Fruit fly (Drosophila melanogaster) whole organism, embryonic: ENCODE data around the gene Tcs6.

Source experiments
- Blimp-1 ChIP-seq: fragments of 200-800 bp; sonication (Bioruptor generic); optimal IDR thresholded peaks from 3 replicates; lab custom pipeline; 2018; ENCODE audit warnings: missing biosample characterization, missing genetic modification characterization, mild to moderate bottlenecking, moderate library complexity, missing genetic modification reagents
- CG10267 ChIP-seq: fragments of 200-800 bp; sonication (Bioruptor generic); optimal IDR thresholded peaks from 2 replicates; lab custom pipeline; 2018; ENCODE audit warnings: missing biosample characterization, mild to moderate bottlenecking, missing genetic modification characterization, moderate library complexity
- CG10431 ChIP-seq: fragments of 200-800 bp; sonication (Bioruptor generic); optimal IDR thresholded peaks from 3 replicates; lab custom pipeline; 2018; ENCODE audit warnings: missing biosample characterization, mild to moderate bottlenecking, missing genetic modification characterization
- CG10462 ChIP-seq: fragments of 200-800 bp; sonication (Bioruptor generic); optimal IDR thresholded peaks from 2 replicates; lab custom pipeline; 2016; ENCODE audit warnings: missing biosample characterization, missing genetic modification characterization
- CG11695 ChIP-seq: fragments of 200-800 bp; sonication (Bioruptor generic); IDR thresholded peaks from 3 replicates; pipeline ENCODE4 v1.3.6; 2022; ENCODE audit warnings: missing biosample characterization, missing genetic modification characterization
- CG12104 ChIP-seq: fragments of 200-800 bp; sonication (Bioruptor generic); optimal IDR thresholded peaks from 3 replicates; lab custom pipeline; 2016; ENCODE audit warnings: missing biosample characterization, missing genetic modification characterization
- CG14014 ChIP-seq: fragments of 200-800 bp; sonication (Bioruptor generic); IDR thresholded peaks from 2 replicates; pipeline ENCODE4 v1.3.6; 2022; ENCODE audit warnings: missing biosample characterization, missing genetic modification characterization
- CG15073 ChIP-seq: fragments of 200-800 bp; sonication (Bioruptor generic); optimal IDR thresholded peaks from 2 replicates; lab custom pipeline; 2016; ENCODE audit warnings: missing biosample characterization, missing genetic modification characterization
- CG15479 ChIP-seq: fragments of 200-800 bp; sonication (Bioruptor generic); optimal IDR thresholded peaks from 3 replicates; lab custom pipeline; 2019; ENCODE audit warnings: missing biosample characterization, mild to moderate bottlenecking, missing genetic modification characterization, moderate library complexity
- CG15514 ChIP-seq: fragments of 200-800 bp; sonication (Bioruptor generic); optimal IDR thresholded peaks from 3 replicates; lab custom pipeline; 2017; ENCODE audit warnings: missing biosample characterization, missing genetic modification characterization, mild to moderate bottlenecking, moderate library complexity, missing genetic modification reagents
- CG17328 ChIP-seq: fragments of 200-800 bp; sonication (Bioruptor generic); IDR thresholded peaks from 2 replicates; pipeline ENCODE4 v1.3.6; 2022; ENCODE audit warnings: missing biosample characterization, missing genetic modification characterization
- CG17912 ChIP-seq: fragments of 200-800 bp; sonication (Bioruptor generic); optimal IDR thresholded peaks from 2 replicates; lab custom pipeline; 2018; ENCODE audit warnings: missing biosample characterization, mild to moderate bottlenecking, missing genetic modification characterization
- CG18599 ChIP-seq: fragments of 200-800 bp; sonication (Bioruptor generic); optimal IDR thresholded peaks from 3 replicates; lab custom pipeline; 2017; ENCODE audit warnings: missing biosample characterization, missing genetic modification characterization, mild to moderate bottlenecking, moderate library complexity, missing genetic modification reagents
- CG2199 ChIP-seq: fragments of 200-800 bp; sonication (Bioruptor generic); IDR thresholded peaks from 3 replicates; pipeline ENCODE4 v1.3.6; 2022; ENCODE audit warnings: missing biosample characterization, missing genetic modification characterization
- CG2678 ChIP-seq: fragments of 200-800 bp; sonication (Bioruptor generic); optimal IDR thresholded peaks from 3 replicates; lab custom pipeline; 2019; ENCODE audit warnings: missing biosample characterization, mild to moderate bottlenecking, missing genetic modification characterization, moderate library complexity
- CG32772 ChIP-seq: fragments of 200-800 bp; sonication (Bioruptor generic); IDR thresholded peaks from 2 replicates; pipeline ENCODE4 v1.3.6; 2022; ENCODE audit warnings: missing biosample characterization, missing genetic modification characterization
- CG3838 ChIP-seq: fragments of 200-800 bp; sonication (Bioruptor generic); optimal IDR thresholded peaks from 3 replicates; lab custom pipeline; 2016; ENCODE audit warnings: missing biosample characterization, missing genetic modification characterization
- CG3995 ChIP-seq: fragments of 200-800 bp; sonication (Bioruptor generic); optimal IDR thresholded peaks from 3 replicates; lab custom pipeline; 2016; ENCODE audit warnings: missing biosample characterization, missing genetic modification characterization
- CG7745 ChIP-seq: fragments of 200-800 bp; sonication (Bioruptor generic); optimal IDR thresholded peaks from 2 replicates; lab custom pipeline; 2018; ENCODE audit warnings: missing biosample characterization, mild to moderate bottlenecking, missing genetic modification characterization, moderate library complexity
- Chrac-16 ChIP-seq: fragments of 200-800 bp; sonication (Bioruptor generic); optimal IDR thresholded peaks from 3 replicates; lab custom pipeline; 2016; ENCODE audit warnings: missing biosample characterization, missing genetic modification characterization
- CrebB ChIP-seq: fragments of 200-800 bp; sonication (Bioruptor generic); optimal IDR thresholded peaks from 3 replicates; lab custom pipeline; 2018; ENCODE audit warnings: missing biosample characterization, mild to moderate bottlenecking, missing genetic modification characterization
- Ets65A ChIP-seq: fragments of 200-800 bp; sonication (Bioruptor generic); peaks from one replicate; lab custom pipeline; 2016; ENCODE audit warnings: missing biosample characterization, missing genetic modification characterization
- Ets97D ChIP-seq: fragments of 200-800 bp; sonication (Bioruptor generic); optimal IDR thresholded peaks from 3 replicates; lab custom pipeline; 2016; ENCODE audit warnings: missing biosample characterization, missing genetic modification characterization
- HLH4C ChIP-seq: fragments of 200-800 bp; sonication (Bioruptor generic); IDR thresholded peaks from 3 replicates; pipeline ENCODE4 v1.3.6; 2022; ENCODE audit warnings: missing biosample characterization, missing genetic modification characterization; ENCODE audit not compliant: partially characterized antibody
- HLHmδ ChIP-seq: fragments of 200-800 bp; sonication (Bioruptor generic); optimal IDR thresholded peaks from 2 replicates; lab custom pipeline; 2018; ENCODE audit warnings: missing biosample characterization, mild to moderate bottlenecking, missing genetic modification characterization, moderate library complexity
- Hr39 ChIP-seq: fragments of >200 bp; optimal IDR thresholded peaks from 2 replicates; lab custom pipeline; 2017
- Jarid2 ChIP-seq: fragments of 200-800 bp; sonication (Bioruptor generic); optimal IDR thresholded peaks from 3 replicates; lab custom pipeline; 2017; ENCODE audit warnings: mild to moderate bottlenecking, missing biosample characterization, missing genetic modification reagents, missing genetic modification characterization
- Opbp ChIP-seq: fragments of 200-800 bp; sonication (Bioruptor generic); IDR thresholded peaks from 3 replicates; pipeline ENCODE4 v1.3.6; 2022; ENCODE audit warnings: missing biosample characterization, missing genetic modification characterization; ENCODE audit not compliant: partially characterized antibody
- Vsx1 ChIP-seq: fragments of 200-800 bp; sonication (Bioruptor generic); optimal IDR thresholded peaks from 2 replicates; lab custom pipeline; 2017; ENCODE audit warnings: missing biosample characterization, mild to moderate bottlenecking, missing genetic modification characterization, missing genetic modification reagents
- chinmo ChIP-seq: fragments of 200-800 bp; sonication (Bioruptor generic); IDR thresholded peaks from 4 replicates; pipeline ENCODE4 v1.3.6; 2022; ENCODE audit warnings: missing biosample characterization, missing genetic modification characterization; ENCODE audit not compliant: partially characterized antibody
- dmrt11E ChIP-seq: fragments of 200-800 bp; sonication (Bioruptor generic); optimal IDR thresholded peaks from 3 replicates; lab custom pipeline; 2018; ENCODE audit warnings: missing biosample characterization, mild to moderate bottlenecking, missing genetic modification characterization, moderate library complexity
- dmrt99B ChIP-seq: fragments of 200-800 bp; sonication (Bioruptor generic); optimal IDR thresholded peaks from 2 replicates; lab custom pipeline; 2018; ENCODE audit warnings: missing biosample characterization, mild to moderate bottlenecking, missing genetic modification characterization, moderate library complexity
- eve ChIP-seq, 2 experiments: fragments of >200 bp; optimal IDR thresholded peaks; 2 replicates each; lab custom pipeline; 2017; ENCODE audit warnings: missing biosample characterization in 2 of 2, missing genetic modification characterization in 2 of 2
- grn ChIP-seq: fragments of 200-800 bp; sonication (Bioruptor generic); optimal IDR thresholded peaks from 3 replicates; lab custom pipeline; 2017; ENCODE audit warnings: missing biosample characterization, missing genetic modification characterization
- knrl ChIP-seq: fragments of 200-800 bp; sonication (Bioruptor generic); IDR thresholded peaks from 3 replicates; pipeline ENCODE4 v1.3.6; 2022; ENCODE audit warnings: missing biosample characterization, missing genetic modification characterization; ENCODE audit not compliant: partially characterized antibody
- lov ChIP-seq, 2 experiments: fragments of 200-800 bp in 1 of 2; fragments of >200 bp in 1 of 2; sonication (Bioruptor generic) in 1 of 2; IDR thresholded peaks in 1 of 2; optimal IDR thresholded peaks in 1 of 2; 2 replicates in 1 of 2; 3 replicates in 1 of 2; pipeline versions ENCODE4 v1.3.6 to Lab custom; 2017 to 2022; ENCODE audit warnings: missing biosample characterization in 1 of 2, missing genetic modification characterization in 1 of 2
- mld ChIP-seq: fragments of 200-800 bp; sonication (Bioruptor generic); IDR thresholded peaks from 3 replicates; pipeline ENCODE4 v1.3.6; 2022; ENCODE audit warnings: missing biosample characterization, missing genetic modification characterization; ENCODE audit not compliant: partially characterized antibody
- nerfin-1 ChIP-seq: fragments of 200-800 bp; sonication (Bioruptor generic); optimal IDR thresholded peaks from 3 replicates; lab custom pipeline; 2019; ENCODE audit warnings: missing biosample characterization, mild to moderate bottlenecking, missing genetic modification characterization, moderate library complexity
- oc ChIP-seq: fragments of 200-800 bp; sonication (Bioruptor generic); optimal IDR thresholded peaks from 2 replicates; lab custom pipeline; 2018; ENCODE audit warnings: missing biosample characterization, mild to moderate bottlenecking, missing genetic modification characterization, moderate library complexity
- pnt ChIP-seq: fragments of 200-800 bp; sonication (Bioruptor generic); optimal IDR thresholded peaks from 3 replicates; lab custom pipeline; 2016; ENCODE audit warnings: missing biosample characterization, missing genetic modification characterization
- pros ChIP-seq: fragments of 200-800 bp; sonication (Bioruptor generic); optimal IDR thresholded peaks from 3 replicates; lab custom pipeline; 2019; ENCODE audit warnings: missing biosample characterization, mild to moderate bottlenecking, missing genetic modification characterization, moderate library complexity
- repo ChIP-seq: fragments of 200-800 bp; sonication (Bioruptor generic); optimal IDR thresholded peaks from 2 replicates; lab custom pipeline; 2016; ENCODE audit warnings: missing biosample characterization, missing genetic modification characterization
- ro ChIP-seq: fragments of 200-800 bp; sonication (Bioruptor generic); IDR thresholded peaks from 2 replicates; pipeline ENCODE4 v1.3.6; 2022; ENCODE audit warnings: missing biosample characterization, missing genetic modification characterization
- run ChIP-seq: fragments of 200-800 bp; sonication (Bioruptor generic); optimal IDR thresholded peaks from 3 replicates; lab custom pipeline; 2018; ENCODE audit warnings: missing biosample characterization, mild to moderate bottlenecking, missing genetic modification characterization
- sens ChIP-seq: fragments of 200-800 bp; sonication (Bioruptor generic); peaks from one replicate; lab custom pipeline; 2016; ENCODE audit warnings: missing biosample characterization, missing genetic modification characterization
- seq ChIP-seq: fragments of 200-800 bp; sonication (Bioruptor generic); IDR thresholded peaks from 2 replicates; pipeline ENCODE4 v1.3.6; 2022; ENCODE audit warnings: missing biosample characterization, missing genetic modification characterization
- sqz ChIP-seq: fragments of 200-800 bp; sonication (Bioruptor generic); optimal IDR thresholded peaks from 3 replicates; lab custom pipeline; 2018; ENCODE audit warnings: missing biosample characterization, mild to moderate bottlenecking, missing genetic modification characterization
- tgo ChIP-seq: fragments of 200-800 bp; sonication (Bioruptor generic); IDR thresholded peaks from 3 replicates; pipeline ENCODE4 v1.3.6; 2022; ENCODE audit warnings: missing biosample characterization, missing genetic modification characterization

Tcs6 gene

DNA sequence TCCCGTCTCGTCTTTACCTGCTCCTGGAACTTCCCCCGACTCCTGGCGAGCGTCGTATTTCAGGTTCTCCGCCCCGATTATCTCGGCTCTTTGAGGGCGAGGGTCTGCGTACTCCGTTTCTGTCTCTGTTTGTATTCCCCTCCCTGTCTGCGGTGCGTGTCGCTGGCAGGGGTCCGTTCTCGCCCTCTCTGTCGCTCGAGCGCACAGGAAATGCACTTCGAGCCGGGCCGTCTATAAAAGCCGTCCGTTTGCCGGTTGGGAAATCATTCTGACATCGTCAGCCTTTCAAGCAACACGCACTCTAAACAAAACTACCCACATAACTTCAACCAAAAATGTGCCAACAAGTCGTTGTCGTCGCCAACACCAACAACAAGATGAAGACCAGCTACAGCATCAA lies 47.4 kb downstream of the Tcs6 start (continued):
- TF ChIP-seq pnt (GFP tag; lab: Kevin White, UChicago): no peak
- no peak for TF ChIP-seq ro (GFP tag; lab: Robert Waterston, UW)
- no peak for TF ChIP-seq CG15073 (GFP tag; lab: Kevin White, UChicago)
- no peak for TF ChIP-seq CG12104 (GFP tag; lab: Kevin White, UChicago)
- no peak for TF ChIP-seq Ets97D (GFP tag; lab: Kevin White, UChicago)
- TF ChIP-seq CG10462 (GFP tag; lab: Kevin White, UChicago): no peak
- TF ChIP-seq dmrt11E (tag; lab: Kevin White, UChicago): peak; percentile 17
- TF ChIP-seq CG10267 (tag; lab: Kevin White, UChicago): no peak
- no peak for TF ChIP-seq CG3838
- no peak for TF ChIP-seq CG32772
- no peak for TF ChIP-seq CG14014 (GFP tag; lab: Robert Waterston, UW)
- TF ChIP-seq Ets65A (GFP tag; lab: Kevin White, UChicago): no peak
- no peak for TF ChIP-seq CG15514 (GFP tag; lab: Kevin White, UChicago)

DNA sequence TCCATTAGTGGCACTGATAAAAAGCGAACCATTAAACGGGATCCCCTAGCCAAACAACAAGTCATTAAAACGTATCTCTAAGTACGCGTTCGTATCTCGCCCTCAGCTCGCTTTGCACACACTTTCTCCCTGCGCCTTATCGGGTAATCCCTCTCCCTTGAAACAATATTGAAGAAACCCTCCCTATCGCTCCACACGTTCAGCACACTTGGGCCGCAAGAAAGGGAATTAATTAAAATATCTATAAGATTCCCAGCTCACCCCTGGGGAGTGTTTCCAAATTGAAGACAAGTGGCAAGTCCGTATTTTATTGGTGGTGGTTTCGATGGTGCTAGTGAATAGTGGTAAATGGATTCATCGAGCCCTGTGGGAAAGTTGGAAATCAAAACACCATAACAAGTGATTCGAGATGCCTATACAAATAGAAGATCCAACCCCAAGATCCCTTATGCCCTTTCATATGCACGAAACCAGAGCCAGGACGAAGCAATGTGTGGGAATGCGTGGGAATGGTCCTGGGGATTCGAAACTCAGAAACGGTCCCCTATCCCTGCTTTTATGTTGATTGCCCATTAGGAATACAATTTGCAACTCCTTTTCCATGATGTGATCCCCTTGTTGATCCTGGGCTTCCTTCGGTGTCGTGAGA lies 48.1 kb downstream of the Tcs6 start:
- TF ChIP-seq CrebB (tag; lab: Kevin White, UChicago) (no peak), nerfin-1 (tag; lab: Kevin White, UChicago) (peak; percentile 89), CG3995 (no peak), Vsx1 (GFP tag; lab: Kevin White, UChicago) (no peak), Opbp (GFP tag; lab: Robert Waterston, UW) (no peak), CG10431 (GFP tag; lab: Kevin White, UChicago) (no peak), pnt (GFP tag; lab: Kevin White, UChicago) (no peak), HLH4C (GFP tag; lab: Robert Waterston, UW) (no peak), CG15479 (GFP tag; lab: Kevin White, UChicago) (no peak), oc (tag; lab: Kevin White, UChicago) (peak; percentile 48), sqz (GFP tag; lab: Kevin White, UChicago) (no peak), Blimp-1 (peak; percentile 24), CG2199 (GFP tag; lab: Robert Waterston, UW) (no peak), CG17328 (GFP tag; lab: Robert Waterston, UW) (no peak), CG3838 (no peak), sens (GFP tag; lab: Kevin White, UChicago) (peak; percentile 72), mld (no peak), dmrt99B (tag; lab: Kevin White, UChicago) (no peak), CG18599 (GFP tag; lab: Kevin White, UChicago) (no peak), CG7745 (tag; lab: Kevin White, UChicago) (peak; percentile 36), knrl (GFP tag; lab: Robert Waterston, UW) (no peak), Chrac-16 (GFP tag; lab: Kevin White, UChicago) (no peak), run (tag; lab: Kevin White, UChicago) (no peak), pros (GFP tag; lab: Kevin White, UChicago) (peak; percentile 93), chinmo (no peak), tgo (no peak), CG11695 (GFP tag; lab: Robert Waterston, UW) (no peak), seq (GFP tag; lab: Robert Waterston, UW) (no peak), grn (peak; percentile 8), lov (optimal IDR thresholded peaks at IDR 0.05; lab: Kevin White, UChicago) (no peak), lov (GFP tag; IDR thresholded peaks at IDR 0.05; lab: Robert Waterston, UW) (0 out of 3 replicates have a peak, but pooled peaks have one; percentile 9), HLHmδ (GFP tag; lab: Kevin White, UChicago) (peak; percentile 87), Jarid2 (GFP tag; lab: Kevin White, UChicago) (no peak), Hr39 (lab: Kevin White, UChicago) (no peak), CG2678 (tag; lab: Kevin White, UChicago) (no peak), CG17912 (GFP tag; lab: Kevin White, UChicago) (no peak), eve (GFP tag; optimal IDR thresholded peaks at IDR 0.05; lab: Kevin White, UChicago) (no peak), repo (GFP tag; lab: Kevin White, UChicago) (no peak)
